Worm (Caenorhabditis elegans) whole organism, L4/young adult: Measurements from ENCODE around the gene F55B11.7.
"Not testable (repeated sequence)": the region's sequence is repeated elsewhere in the genome, so short reads cannot be mapped to it uniquely, and the experiment has no call there.

Source experiments
- W03F9.2 ChIP-seq: fragments of 150-350 bp; optimal IDR thresholded peaks from 2 replicates; lab custom pipeline; 2014; ENCODE audit warnings: missing biosample characterization, missing genetic modification characterization
- dao-5 ChIP-seq: sonication (generic microtip); optimal IDR thresholded peaks from 2 replicates; lab custom pipeline; 2016; ENCODE audit warnings: missing genotype, missing genetic modification characterization, moderate library complexity, missing compliant biosample characterization
- him-1 ChIP-seq: sonication (generic microtip); optimal IDR thresholded peaks from 2 replicates; lab custom pipeline; 2016; ENCODE audit warnings: missing genotype, missing genetic modification reagents, missing genetic modification characterization, missing compliant biosample characterization

F55B11.7 gene

ce11 chrIV:14384194-14384593 lies 37.6 kb downstream of the F55B11.7 start:
- TF ChIP-seq dao-5 (no peak), W03F9.2 (tag; lab: Kevin White, UChicago) (no peak), him-1 (tag; lab: Kevin White, UChicago) (no peak)

- TF ChIP-seq W03F9.2 (tag; lab: Kevin White, UChicago) (no peak), dao-5 (no peak), him-1 (tag; lab: Kevin White, UChicago) (no peak)
These were observed 38.4 kb downstream of the F55B11.7 start, which contains the start of gene paqr-3 for ce11 chrIV:14383474-14383873. TSS of gene paqr-3 (minus strand) at chrIV:14383683.

- no peak for TF ChIP-seq dao-5
- no peak for TF ChIP-seq him-1 (tag; lab: Kevin White, UChicago)
- no peak for TF ChIP-seq W03F9.2 (tag; lab: Kevin White, UChicago)
These were observed 42.6 kb downstream of the F55B11.7 start for ce11 chrIV:14379191-14379590.

ce11 chrIV:14377850-14378249 lies 44.0 kb downstream of the F55B11.7 start:
- TF ChIP-seq him-1 (tag; lab: Kevin White, UChicago) (no peak), dao-5 (no peak), W03F9.2 (tag; lab: Kevin White, UChicago) (no peak)

- TF ChIP-seq dao-5 (no peak), him-1 (tag; lab: Kevin White, UChicago) (no peak), W03F9.2 (tag; lab: Kevin White, UChicago) (no peak)
These were observed 44.5 kb downstream of the F55B11.7 start for ce11 chrIV:14377267-14377814.

ce11 chrIV:14373814-14374213 lies 48.0 kb downstream of the F55B11.7 start, which contains the start of gene Y67A10A.7:
TSS of gene Y67A10A.7 (plus strand) at chrIV:14374114.
- not testable (repeated sequence) for TF ChIP-seq W03F9.2 (tag; lab: Kevin White, UChicago); dao-5; him-1 (tag; lab: Kevin White, UChicago)

ce11 chrIV:14371639-14372038 lies 50.2 kb downstream of the F55B11.7 start:
- peak; percentile 11 for TF ChIP-seq him-1 (tag; lab: Kevin White, UChicago)
- no peak for TF ChIP-seq dao-5
- TF ChIP-seq W03F9.2 (tag; lab: Kevin White, UChicago) = no peak
